Worm (Caenorhabditis elegans) whole organism, L4 larva: Measurements from ENCODE around the gene F54H12.2.

Source experiments
- ceh-62 ChIP-seq: sonication (generic microtip); optimal IDR thresholded peaks from 2 replicates; lab custom pipeline; 2017; ENCODE audit warnings: missing biosample characterization, missing genetic modification characterization
- ceh-82 ChIP-seq: sonication (generic microtip); optimal IDR thresholded peaks from 2 replicates; lab custom pipeline; 2017; ENCODE audit warnings: missing biosample characterization, missing genetic modification characterization
- dmd-6 ChIP-seq: fragments of 200-800 bp; sonication (Bioruptor generic); IDR thresholded peaks from 2 replicates; pipeline ENCODE4 v1.3.6; 2022; ENCODE audit warnings: missing genetic modification reagents, missing genetic modification characterization, missing compliant biosample characterization
- dpl-1 ChIP-seq: fragments of 150-350 bp; optimal IDR thresholded peaks from 2 replicates; lab custom pipeline; 2014; ENCODE audit warnings: missing biosample characterization, missing genetic modification reagents, missing genetic modification characterization
- madf-9 ChIP-seq: fragments of 200-800 bp; sonication (Bioruptor generic); conservative IDR thresholded peaks from 2 replicates; pipeline ENCODE4 v1.3.6; 2022; ENCODE audit warnings: missing genetic modification reagents, missing genetic modification characterization, missing compliant biosample characterization
- nhr-11 ChIP-seq: fragments of 150-350 bp; optimal IDR thresholded peaks from 2 replicates; lab custom pipeline; 2014; ENCODE audit warnings: missing biosample characterization, missing genetic modification characterization
- php-3 ChIP-seq: fragments of 200-800 bp; sonication (Bioruptor generic); IDR thresholded peaks from 2 replicates; pipeline ENCODE4 v1.3.6; 2022; ENCODE audit warnings: missing genetic modification reagents, missing genetic modification characterization, missing compliant biosample characterization

DNA sequence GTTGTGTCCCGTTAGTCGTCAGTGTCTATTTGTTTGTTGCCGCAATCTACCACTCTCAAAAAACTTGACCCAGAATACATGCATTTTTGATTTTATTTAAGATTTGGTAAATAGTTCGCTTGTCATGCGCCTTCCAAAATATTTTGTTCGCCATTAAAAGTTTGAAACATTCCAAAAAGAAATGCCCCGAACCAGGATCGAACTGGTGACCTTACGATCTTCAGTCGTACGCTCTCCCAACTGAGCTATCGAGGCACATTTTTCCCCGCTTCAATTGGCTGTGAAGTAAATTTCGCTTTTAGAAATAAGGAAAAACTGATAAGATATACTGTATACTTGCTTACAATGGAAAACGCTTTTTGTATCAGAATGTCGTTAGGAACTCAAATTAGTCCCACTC, 13.9 kb downstream of the F54H12.2 start:
- TF ChIP-seq ceh-62 (tag; lab: Kevin White, UChicago) (no peak), madf-9 (GFP tag; lab: Robert Waterston, UW) (peak; percentile 38; the same call in 1 of the 2 replicates), php-3 (GFP tag; lab: Robert Waterston, UW) (no peak), ceh-82 (tag; lab: Kevin White, UChicago) (no peak), dmd-6 (0 out of 2 replicates have a peak, but pooled peaks have one; percentile 15), nhr-11 (no peak), dpl-1 (no peak)
